Worm (Caenorhabditis elegans) whole organism, L1 larva: Measurements from ENCODE around the gene acs-19.

ENCODE experiments used
- F16B12.6 ChIP-seq: fragments of 150-350 bp; optimal IDR thresholded peaks from 2 replicates; lab custom pipeline; 2014; ENCODE audit warnings: missing biosample characterization, missing genetic modification characterization
- aly-2 ChIP-seq: fragments of 150-350 bp; optimal IDR thresholded peaks from 2 replicates; lab custom pipeline; 2014; ENCODE audit warnings: missing biosample characterization, missing genetic modification characterization
- ceh-8 ChIP-seq: fragments of 200-800 bp; sonication (Bioruptor generic); optimal IDR thresholded peaks from 2 replicates; lab custom pipeline; 2018; ENCODE audit warnings: mild to moderate bottlenecking, missing genetic modification characterization, moderate library complexity, missing compliant biosample characterization
- ceh-82 ChIP-seq, 3 experiments: fragments of 150-350 bp in 1 of 3; sonication (generic microtip) in 2 of 3; optimal IDR thresholded peaks; 2 replicates each; lab custom pipeline; 2014 to 2017; ENCODE audit warnings: missing biosample characterization in 3 of 3, missing genetic modification characterization in 3 of 3
- ces-1 ChIP-seq: fragments of 150-350 bp; optimal IDR thresholded peaks from 2 replicates; lab custom pipeline; 2014; ENCODE audit warnings: missing biosample characterization, missing genetic modification reagents, missing genetic modification characterization
- efl-1 ChIP-seq, 4 experiments: fragments of 150-350 bp; optimal IDR thresholded peaks in 3 of 4; peaks in 1 of 4; 1 replicate in 1 of 4; 2 replicates in 3 of 4; lab custom pipeline; 2014; ENCODE audit warnings: missing biosample characterization in 2 of 4, missing genetic modification characterization in 2 of 4, missing genetic modification reagents in 2 of 4
- egl-13 ChIP-seq: sonication (generic microtip); optimal IDR thresholded peaks from 2 replicates; lab custom pipeline; 2016; ENCODE audit warnings: missing genotype, missing genetic modification reagents, missing genetic modification characterization, missing compliant biosample characterization
- elt-2 ChIP-seq: sonication (generic microtip); optimal IDR thresholded peaks from 2 replicates; lab custom pipeline; 2016; ENCODE audit warnings: missing genetic modification characterization, mild to moderate bottlenecking, inconsistent platforms, missing compliant biosample characterization, missing genetic modification reagents
- fkh-10 ChIP-seq: sonication (generic microtip); optimal IDR thresholded peaks from 2 replicates; lab custom pipeline; 2017; ENCODE audit warnings: missing biosample characterization, missing genetic modification reagents, missing genetic modification characterization
- fkh-8 ChIP-seq: sonication (generic microtip); optimal IDR thresholded peaks from 2 replicates; lab custom pipeline; 2016; ENCODE audit warnings: mild to moderate bottlenecking, missing genetic modification characterization, missing compliant biosample characterization
- fos-1 ChIP-seq: fragments of 150-350 bp; optimal IDR thresholded peaks from 2 replicates; lab custom pipeline; 2014; ENCODE audit warnings: missing biosample characterization, missing genetic modification characterization
- hpl-2 ChIP-seq: fragments of 150-350 bp; optimal IDR thresholded peaks from 2 replicates; lab custom pipeline; 2014; ENCODE audit warnings: missing biosample characterization, missing genetic modification reagents, missing genetic modification characterization
- isw-1 ChIP-seq: fragments of 200-800 bp; sonication (Bioruptor generic); IDR thresholded peaks from 2 replicates; pipeline ENCODE4 v1.3.6; 2022; ENCODE audit warnings: missing genetic modification characterization, missing compliant biosample characterization
- lin-14 ChIP-seq: fragments of 200-800 bp; sonication (Bioruptor generic); optimal IDR thresholded peaks from 2 replicates; lab custom pipeline; 2018; ENCODE audit warnings: mild to moderate bottlenecking, missing genetic modification characterization, moderate library complexity, missing compliant biosample characterization
- lin-35 ChIP-seq, 2 experiments: fragments of 150-350 bp; optimal IDR thresholded peaks; 2 replicates each; lab custom pipeline; 2014; ENCODE audit warnings: missing biosample characterization in 2 of 2, missing genetic modification characterization in 2 of 2, missing genetic modification reagents in 2 of 2
- lin-39 ChIP-seq: fragments of 150-350 bp; optimal IDR thresholded peaks from 2 replicates; lab custom pipeline; 2014; ENCODE audit warnings: missing biosample characterization, missing genetic modification reagents, missing genetic modification characterization
- lir-3 ChIP-seq: sonication (generic microtip); optimal IDR thresholded peaks from 2 replicates; lab custom pipeline; 2016; ENCODE audit warnings: mild to moderate bottlenecking, missing genetic modification characterization, moderate library complexity, missing compliant biosample characterization; ENCODE audit not compliant: poor library complexity
- lsy-2 ChIP-seq, 2 experiments: fragments of 150-350 bp; optimal IDR thresholded peaks; 2 replicates each; lab custom pipeline; 2014; ENCODE audit warnings: missing biosample characterization in 2 of 2, missing genetic modification characterization in 2 of 2
- mab-9 ChIP-seq: fragments of 200-800 bp; sonication (Bioruptor generic); IDR thresholded peaks from 2 replicates; pipeline ENCODE4 v1.3.6; 2022; ENCODE audit warnings: missing genetic modification reagents, missing genetic modification characterization, missing compliant biosample characterization
- mef-2 ChIP-seq: fragments of 150-350 bp; optimal IDR thresholded peaks from 2 replicates; lab custom pipeline; 2014; ENCODE audit warnings: missing biosample characterization, missing genetic modification characterization
- nhr-19 ChIP-seq: fragments of 200-800 bp; sonication (Bioruptor generic); conservative IDR thresholded peaks from 2 replicates; pipeline ENCODE4 v1.3.6; 2022; ENCODE audit warnings: missing genetic modification characterization, missing compliant biosample characterization
- nhr-20 ChIP-seq: sonication (generic microtip); optimal IDR thresholded peaks from 2 replicates; lab custom pipeline; 2016; ENCODE audit warnings: mild to moderate bottlenecking, missing genetic modification characterization, missing compliant biosample characterization
- nhr-237 ChIP-seq: fragments of 150-350 bp; optimal IDR thresholded peaks from 2 replicates; lab custom pipeline; 2014; ENCODE audit warnings: missing biosample characterization, missing genetic modification characterization
- nhr-28 ChIP-seq: fragments of 150-350 bp; optimal IDR thresholded peaks from 2 replicates; lab custom pipeline; 2014; ENCODE audit warnings: missing biosample characterization, missing genetic modification characterization
- nhr-71 ChIP-seq: sonication (generic microtip); optimal IDR thresholded peaks from 2 replicates; lab custom pipeline; 2016; ENCODE audit warnings: mild to moderate bottlenecking, missing genetic modification characterization, moderate library complexity, missing compliant biosample characterization
- nhr-77 ChIP-seq: fragments of 150-350 bp; optimal IDR thresholded peaks from 2 replicates; lab custom pipeline; 2014; ENCODE audit warnings: missing biosample characterization, missing genetic modification characterization
- nhr-84 ChIP-seq: sonication (generic microtip); optimal IDR thresholded peaks from 2 replicates; lab custom pipeline; 2017; ENCODE audit warnings: missing biosample characterization, missing genetic modification characterization
- nhr-85 ChIP-seq: sonication (generic microtip); peaks from one replicate; lab custom pipeline; 2016; ENCODE audit warnings: missing genetic modification characterization, inconsistent platforms, missing compliant biosample characterization
- pqm-1 ChIP-seq: sonication (generic microtip); optimal IDR thresholded peaks from 3 replicates; lab custom pipeline; 2017; ENCODE audit warnings: missing biosample characterization, missing genetic modification characterization
- rnt-1 ChIP-seq: sonication (generic microtip); optimal IDR thresholded peaks from 2 replicates; lab custom pipeline; 2016; ENCODE audit warnings: mild to moderate bottlenecking, missing genetic modification characterization, moderate library complexity, missing compliant biosample characterization
- snpc-4 ChIP-seq: fragments of 150-350 bp; optimal IDR thresholded peaks from 2 replicates; lab custom pipeline; 2014; ENCODE audit warnings: missing biosample characterization, missing genetic modification characterization
- sox-4 ChIP-seq: sonication (generic microtip); optimal IDR thresholded peaks from 2 replicates; lab custom pipeline; 2016; ENCODE audit warnings: missing genetic modification characterization, missing compliant biosample characterization
- sptf-1 ChIP-seq: fragments of 150-350 bp; optimal IDR thresholded peaks from 2 replicates; lab custom pipeline; 2014; ENCODE audit warnings: missing biosample characterization, missing genetic modification characterization
- tbx-2 ChIP-seq: sonication (generic microtip); optimal IDR thresholded peaks from 2 replicates; lab custom pipeline; 2016; ENCODE audit warnings: missing genetic modification characterization, missing compliant biosample characterization
- unc-30 ChIP-seq: sonication (generic microtip); optimal IDR thresholded peaks from 2 replicates; lab custom pipeline; 2017; ENCODE audit warnings: missing biosample characterization, missing genetic modification characterization
- unc-62 ChIP-seq: fragments of 150-350 bp; optimal IDR thresholded peaks from 2 replicates; lab custom pipeline; 2014; ENCODE audit warnings: missing biosample characterization, missing genetic modification reagents, missing genetic modification characterization
- unc-98 ChIP-seq: fragments of 200-800 bp; sonication (Bioruptor generic); IDR thresholded peaks from 2 replicates; pipeline ENCODE4 v1.3.6; 2022; ENCODE audit warnings: missing genetic modification characterization, missing compliant biosample characterization
- vab-15 ChIP-seq: sonication (generic microtip); optimal IDR thresholded peaks from 2 replicates; lab custom pipeline; 2017; ENCODE audit warnings: missing genotype, mild to moderate bottlenecking, missing genetic modification characterization, missing compliant biosample characterization
- xbp-1 ChIP-seq: sonication (generic microtip); optimal IDR thresholded peaks from 2 replicates; lab custom pipeline; 2016; ENCODE audit warnings: missing genetic modification characterization, missing compliant biosample characterization
- zip-4 ChIP-seq: fragments of 200-800 bp; sonication (Bioruptor generic); optimal IDR thresholded peaks from 2 replicates; lab custom pipeline; 2018; ENCODE audit warnings: mild to moderate bottlenecking, missing genetic modification characterization, moderate library complexity, missing compliant biosample characterization
- ztf-4 ChIP-seq: fragments of 150-350 bp; optimal IDR thresholded peaks from 2 replicates; lab custom pipeline; 2014; ENCODE audit warnings: missing biosample characterization, missing genetic modification characterization

Gene acs-19

DNA sequence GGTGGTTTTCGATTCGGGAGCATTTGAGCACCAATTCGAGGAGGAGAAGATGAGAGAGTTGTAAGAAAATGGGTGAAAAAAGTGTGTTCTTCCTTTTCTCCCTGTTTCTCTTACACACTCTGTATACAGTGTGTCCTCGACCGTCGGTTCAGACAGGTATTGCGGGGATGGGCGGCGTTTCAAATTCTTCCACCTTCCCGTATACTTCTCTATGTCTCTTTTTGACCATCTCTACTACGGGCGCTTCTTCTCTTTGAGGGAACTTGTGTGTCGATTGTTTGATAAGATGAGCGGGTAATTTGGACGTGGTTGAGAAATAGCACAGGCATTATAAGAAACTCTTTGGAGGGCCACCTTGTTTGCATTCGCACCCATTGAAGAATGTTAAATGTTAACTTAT is 23.3 kb downstream of the acs-19 start (continued):
- TF ChIP-seq lin-35 (GFP tag; optimal IDR thresholded peaks at IDR 0.05; lab: Kevin White, UChicago) (peak; percentile 44 to 50), xbp-1 (tag; lab: Kevin White, UChicago) (no peak), lin-14 (GFP tag; lab: Kevin White, UChicago) (peak; percentile 58)
- TF ChIP-seq, all 84 proteins: peak for 13

ce11 chrIII:3889896-3890295 is 25.6 kb downstream of the acs-19 start:
- TF ChIP-seq nhr-77, result no peak
- no peak for TF ChIP-seq lin-39
- no peak for TF ChIP-seq efl-1 (optimal IDR thresholded peaks at IDR 0.05; lab: Kevin White, UChicago)
- TF ChIP-seq efl-1 (GFP tag; optimal IDR thresholded peaks at IDR 0.05 in 1 of 2; lab: Kevin White, UChicago), result peak in 1 of 2 experiments; percentile 78

DNA sequence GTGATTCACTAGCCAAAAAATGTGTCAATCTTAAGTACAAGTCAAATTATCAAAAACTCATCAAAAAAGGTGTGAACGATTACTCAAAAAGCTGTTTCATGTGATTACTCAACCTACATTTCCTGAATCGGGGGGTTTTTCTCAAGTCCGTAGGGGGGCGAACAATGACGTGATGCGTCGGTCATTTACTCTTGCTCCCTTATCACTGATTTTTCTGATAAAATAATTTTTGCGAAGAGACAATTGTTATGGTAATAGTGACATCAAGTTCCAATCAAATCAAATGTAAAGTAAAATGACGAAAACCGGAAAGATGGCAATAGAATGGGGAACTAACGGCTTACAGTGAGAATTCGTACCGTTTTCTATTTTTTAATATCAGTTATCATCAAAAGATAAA is 29.7 kb downstream of the acs-19 start:
- TF ChIP-seq fkh-8 (tag; lab: Kevin White, UChicago), result no peak
- TF ChIP-seq rnt-1, result no peak
- TF ChIP-seq tbx-2 (tag; lab: Kevin White, UChicago), result no peak
- no peak for TF ChIP-seq lsy-2 (tag; optimal IDR thresholded peaks at IDR 0.05; lab: Kevin White, UChicago)
- no peak for TF ChIP-seq nhr-28 (tag; lab: Kevin White, UChicago)
- no peak for TF ChIP-seq ceh-8 (GFP tag; lab: Kevin White, UChicago)
- TF ChIP-seq nhr-237 (tag; lab: Kevin White, UChicago), result no peak
- TF ChIP-seq sptf-1 (tag; lab: Kevin White, UChicago), result no peak
- no peak for TF ChIP-seq vab-15 (tag; lab: Kevin White, UChicago)
- no peak for TF ChIP-seq F16B12.6 (tag; lab: Kevin White, UChicago)
- TF ChIP-seq ztf-4 (tag; lab: Kevin White, UChicago), result no peak
- TF ChIP-seq mef-2 (tag; lab: Kevin White, UChicago), result no peak
- no peak for TF ChIP-seq lin-39
- no peak for TF ChIP-seq ceh-82 (tag; optimal IDR thresholded peaks at IDR 0.05; lab: Kevin White, UChicago)
- no peak for TF ChIP-seq lir-3
- no peak for TF ChIP-seq unc-30
- no peak for TF ChIP-seq sox-4 (tag; lab: Kevin White, UChicago)
- TF ChIP-seq, all 84 proteins: peak for 0

DNA sequence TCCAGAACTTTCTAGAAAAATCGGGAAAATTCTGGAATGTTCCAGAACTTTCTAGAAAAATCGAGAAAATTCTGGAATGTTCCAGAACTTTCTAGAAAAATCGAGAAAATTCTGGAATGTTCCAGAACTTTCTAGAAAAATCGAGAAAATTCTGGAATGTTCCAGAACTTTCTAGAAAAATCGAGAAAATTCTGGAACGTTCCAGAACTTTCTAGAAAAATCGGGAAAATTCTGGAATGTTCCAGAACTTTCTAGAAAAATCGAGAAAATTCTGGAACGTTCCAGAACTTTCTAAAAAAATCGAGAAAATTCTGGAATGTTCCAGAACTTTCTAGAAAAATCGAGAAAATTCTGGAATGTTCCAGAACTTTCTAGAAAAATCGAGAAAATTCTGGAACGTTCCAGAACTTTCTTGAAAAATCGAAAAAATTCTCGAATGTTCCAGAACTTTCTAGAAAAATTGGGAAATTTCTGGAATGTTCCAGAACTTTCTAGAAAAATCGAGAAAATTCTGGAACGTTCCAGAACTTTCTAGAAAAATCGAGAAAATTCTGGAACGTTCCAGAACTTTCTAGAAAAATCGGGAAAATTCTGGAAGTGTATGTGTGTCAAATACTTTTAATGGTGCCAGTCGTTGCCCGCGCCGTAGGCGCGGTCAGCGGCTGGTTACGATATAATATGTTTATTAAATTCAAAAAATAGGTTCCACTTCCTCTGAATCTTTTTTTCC is 33.0 kb downstream of the acs-19 start:
- TF ChIP-seq unc-98 (GFP tag; lab: Robert Waterston, UW) (0 out of 2 replicates have a peak, but pooled peaks have one; percentile 4), mab-9 (0 out of 2 replicates have a peak, but pooled peaks have one; percentile 9)
- TF ChIP-seq, all 84 proteins: peak for 2; not testable (repeated sequence) for 82

- TF ChIP-seq lin-35 (GFP tag; optimal IDR thresholded peaks at IDR 0.05; lab: Kevin White, UChicago) (no peak), efl-1 (optimal IDR thresholded peaks at IDR 0.05; lab: Kevin White, UChicago) (no peak), efl-1 (GFP tag; optimal IDR thresholded peaks at IDR 0.05 in 1 of 2; lab: Kevin White, UChicago) (peak in 1 of 2 experiments; percentile 30)
These were observed 34.1 kb downstream of the acs-19 start for ce11 chrIII:3898354-3898753.

- TF ChIP-seq elt-2 (tag; lab: Kevin White, UChicago), result no peak
- TF ChIP-seq mef-2 (tag; lab: Kevin White, UChicago), result no peak
- no peak for TF ChIP-seq nhr-84
- no peak for TF ChIP-seq unc-62
- no peak for TF ChIP-seq ces-1
- TF ChIP-seq isw-1 (GFP tag; lab: Robert Waterston, UW), result peak; percentile 7; the same call in 1 of the 2 replicates
- peak; percentile 49 for TF ChIP-seq nhr-71 (tag; lab: Kevin White, UChicago)
- TF ChIP-seq nhr-77, result no peak
- TF ChIP-seq pqm-1 (tag; lab: Kevin White, UChicago), result no peak
- TF ChIP-seq snpc-4 (tag; lab: Kevin White, UChicago), result no peak
- no peak for TF ChIP-seq fos-1 (tag; lab: Kevin White, UChicago)
- TF ChIP-seq nhr-85, result no peak
- TF ChIP-seq fkh-10 (GFP tag; lab: Kevin White, UChicago), result peak; percentile 7
- no peak for TF ChIP-seq aly-2 (tag; lab: Kevin White, UChicago)
- no peak for TF ChIP-seq vab-15 (tag; lab: Kevin White, UChicago)
- peak; percentile 3 for TF ChIP-seq egl-13 (tag; lab: Kevin White, UChicago)
- TF ChIP-seq hpl-2, result no peak
- no peak for TF ChIP-seq ztf-4 (tag; lab: Kevin White, UChicago)
- no peak for TF ChIP-seq nhr-28 (tag; lab: Kevin White, UChicago)
- no peak for TF ChIP-seq mab-9
- TF ChIP-seq zip-4 (GFP tag; lab: Kevin White, UChicago), result no peak
- no peak for TF ChIP-seq nhr-19 (GFP tag; lab: Robert Waterston, UW)
- no peak for TF ChIP-seq ceh-8 (GFP tag; lab: Kevin White, UChicago)
- no peak for TF ChIP-seq nhr-20
These were observed 34.6 kb downstream of the acs-19 start for ce11 chrIII:3898850-3899249.
